Fruit fly (Drosophila melanogaster) whole organism, embryonic: ENCODE data around the gene CG11178.

ENCODE experiments used
- ATbp ChIP-seq: fragments of 200-800 bp; sonication (Bioruptor generic); optimal IDR thresholded peaks from 2 replicates; lab custom pipeline; 2017; ENCODE audit warnings: missing biosample characterization, mild to moderate bottlenecking, missing genetic modification characterization, missing genetic modification reagents
- CG10366 ChIP-seq: fragments of 200-800 bp; sonication (Bioruptor generic); IDR thresholded peaks from 2 replicates; pipeline ENCODE4 v1.3.6; 2022; ENCODE audit warnings: missing biosample characterization, missing genetic modification characterization
- CG10979 ChIP-seq: fragments of 200-800 bp; sonication (Bioruptor generic); optimal IDR thresholded peaks from 2 replicates; lab custom pipeline; 2018; ENCODE audit warnings: missing biosample characterization, mild to moderate bottlenecking, missing genetic modification characterization, moderate library complexity
- CG12391 ChIP-seq: fragments of 200-800 bp; sonication (Bioruptor generic); optimal IDR thresholded peaks from 3 replicates; lab custom pipeline; 2018; ENCODE audit warnings: missing biosample characterization, mild to moderate bottlenecking, missing genetic modification characterization, moderate library complexity
- CG13775 ChIP-seq: fragments of 200-800 bp; sonication (Bioruptor generic); optimal IDR thresholded peaks from 3 replicates; lab custom pipeline; 2017; ENCODE audit warnings: missing biosample characterization, mild to moderate bottlenecking, missing genetic modification characterization
- CG18011 ChIP-seq: fragments of 200-800 bp; sonication (Bioruptor generic); optimal IDR thresholded peaks from 2 replicates; lab custom pipeline; 2017; ENCODE audit warnings: missing biosample characterization, missing genetic modification characterization, mild to moderate bottlenecking, moderate library complexity, missing genotype
- CG18476 ChIP-seq: fragments of 200-800 bp; sonication (Bioruptor generic); optimal IDR thresholded peaks from 2 replicates; lab custom pipeline; 2016; ENCODE audit warnings: missing biosample characterization, mild to moderate bottlenecking, missing genetic modification characterization
- CG18599 ChIP-seq: fragments of 200-800 bp; sonication (Bioruptor generic); optimal IDR thresholded peaks from 3 replicates; lab custom pipeline; 2017; ENCODE audit warnings: missing biosample characterization, missing genetic modification characterization, mild to moderate bottlenecking, moderate library complexity, missing genetic modification reagents
- CG2199 ChIP-seq: fragments of 200-800 bp; sonication (Bioruptor generic); IDR thresholded peaks from 3 replicates; pipeline ENCODE4 v1.3.6; 2022; ENCODE audit warnings: missing biosample characterization, missing genetic modification characterization
- CG2889 ChIP-seq: fragments of 200-800 bp; sonication (Bioruptor generic); IDR thresholded peaks from 3 replicates; pipeline ENCODE4 v1.3.6; 2022; ENCODE audit warnings: missing biosample characterization, missing genetic modification characterization
- CG3065 ChIP-seq: fragments of 200-800 bp; sonication (Bioruptor generic); optimal IDR thresholded peaks from 2 replicates; lab custom pipeline; 2016; ENCODE audit warnings: missing biosample characterization, missing genetic modification characterization
- CG34376 ChIP-seq: fragments of 200-800 bp; sonication (Bioruptor generic); optimal IDR thresholded peaks from 2 replicates; lab custom pipeline; 2018; ENCODE audit warnings: missing biosample characterization, mild to moderate bottlenecking, missing genetic modification characterization
- CG3847 ChIP-seq: fragments of 200-800 bp; sonication (Bioruptor generic); IDR thresholded peaks from 2 replicates; pipeline ENCODE4 v1.3.6; 2022; ENCODE audit warnings: missing biosample characterization, missing genetic modification characterization
- CG4730 ChIP-seq: fragments of 200-800 bp; sonication (Bioruptor generic); IDR thresholded peaks from 2 replicates; pipeline ENCODE4 v1.3.6; 2022; ENCODE audit warnings: missing biosample characterization, missing genetic modification characterization
- CG4820 ChIP-seq: fragments of 200-800 bp; sonication (Bioruptor generic); optimal IDR thresholded peaks from 3 replicates; lab custom pipeline; 2016; ENCODE audit warnings: missing biosample characterization, missing genetic modification characterization
- CG8281 ChIP-seq: fragments of 200-800 bp; sonication (Bioruptor generic); optimal IDR thresholded peaks from 2 replicates; lab custom pipeline; 2018; ENCODE audit warnings: missing biosample characterization, mild to moderate bottlenecking, missing genetic modification characterization, moderate library complexity
- CTCF ChIP-seq: fragments of 200-800 bp; sonication (Bioruptor generic); optimal IDR thresholded peaks from 2 replicates; lab custom pipeline; 2017; ENCODE audit warnings: missing biosample characterization, mild to moderate bottlenecking, missing genetic modification characterization, moderate library complexity
- D19A ChIP-seq: fragments of 200-800 bp; optimal IDR thresholded peaks from 3 replicates; lab custom pipeline; 2019; ENCODE audit warnings: missing biosample characterization, mild to moderate bottlenecking, missing genetic modification characterization, moderate library complexity
- Ets65A ChIP-seq: fragments of 200-800 bp; sonication (Bioruptor generic); peaks from one replicate; lab custom pipeline; 2016; ENCODE audit warnings: missing biosample characterization, missing genetic modification characterization
- GATAe ChIP-seq: fragments of 200-800 bp; sonication (Bioruptor generic); conservative IDR thresholded peaks from 2 replicates; pipeline ENCODE4 v1.3.6; 2022; ENCODE audit warnings: missing biosample characterization, missing genetic modification characterization
- HLH3B ChIP-seq: fragments of 200-800 bp; sonication (Bioruptor generic); IDR thresholded peaks from 2 replicates; pipeline ENCODE4 v1.3.6; 2022; ENCODE audit warnings: missing biosample characterization, missing genetic modification characterization
- Hr78 ChIP-seq, 2 experiments: fragments of 200-800 bp in 1 of 2; fragments of >200 bp in 1 of 2; sonication (Bioruptor generic) in 1 of 2; optimal IDR thresholded peaks; 2 replicates each; lab custom pipeline; 2017 to 2019; ENCODE audit warnings: missing biosample characterization in 2 of 2, missing genetic modification characterization in 2 of 2, mild to moderate bottlenecking in 1 of 2, moderate library complexity in 1 of 2
- NC2α ChIP-seq: fragments of 200-800 bp; sonication (Bioruptor generic); optimal IDR thresholded peaks from 2 replicates; lab custom pipeline; 2016; ENCODE audit warnings: missing biosample characterization, missing genetic modification characterization
- Six4 ChIP-seq: fragments of 200-800 bp; sonication (Bioruptor generic); optimal IDR thresholded peaks from 2 replicates; lab custom pipeline; 2016; ENCODE audit warnings: missing biosample characterization, missing genetic modification characterization
- Sox102F ChIP-seq: fragments of 200-800 bp; sonication (Bioruptor generic); optimal IDR thresholded peaks from 2 replicates; lab custom pipeline; 2018; ENCODE audit warnings: missing biosample characterization, mild to moderate bottlenecking, missing genetic modification characterization, moderate library complexity
- aop ChIP-seq: fragments of 200-800 bp; sonication (Bioruptor generic); IDR thresholded peaks from 2 replicates; pipeline ENCODE4 v1.3.6; 2022; ENCODE audit warnings: missing biosample characterization, missing genetic modification characterization
- ash1 ChIP-seq: fragments of 200-800 bp; sonication (Bioruptor generic); optimal IDR thresholded peaks from 2 replicates; lab custom pipeline; 2018; ENCODE audit warnings: missing biosample characterization, mild to moderate bottlenecking, missing genetic modification characterization
- btn ChIP-seq: fragments of 200-800 bp; sonication (Bioruptor generic); optimal IDR thresholded peaks from 2 replicates; lab custom pipeline; 2016; ENCODE audit warnings: missing biosample characterization, missing genetic modification characterization
- cato ChIP-seq: fragments of 200-800 bp; sonication (Bioruptor generic); optimal IDR thresholded peaks from 2 replicates; lab custom pipeline; 2016; ENCODE audit warnings: missing biosample characterization, missing genetic modification characterization, borderline replicate concordance
- crc ChIP-seq: fragments of 200-800 bp; sonication (Bioruptor generic); optimal IDR thresholded peaks from 2 replicates; lab custom pipeline; 2016; ENCODE audit warnings: missing biosample characterization, missing genetic modification characterization
- crp ChIP-seq, 2 experiments: fragments of 200-800 bp; sonication (Bioruptor generic); optimal IDR thresholded peaks; 2 replicates in 1 of 2; 3 replicates in 1 of 2; lab custom pipeline; 2017; ENCODE audit warnings: missing biosample characterization in 2 of 2, missing genetic modification characterization in 2 of 2, mild to moderate bottlenecking in 1 of 2, moderate library complexity in 1 of 2
- da ChIP-seq: fragments of 200-800 bp; sonication (Bioruptor generic); optimal IDR thresholded peaks from 2 replicates; lab custom pipeline; 2016; ENCODE audit warnings: missing biosample characterization, missing genetic modification characterization
- en ChIP-seq: fragments of 200-800 bp; sonication (Bioruptor generic); optimal IDR thresholded peaks from 2 replicates; lab custom pipeline; 2016; ENCODE audit warnings: missing biosample characterization, missing genetic modification characterization
- eve ChIP-seq, 2 experiments: fragments of >200 bp; optimal IDR thresholded peaks; 2 replicates each; lab custom pipeline; 2017; ENCODE audit warnings: missing biosample characterization in 2 of 2, missing genetic modification characterization in 2 of 2
- exex ChIP-seq: fragments of 200-800 bp; sonication (Bioruptor generic); optimal IDR thresholded peaks from 4 replicates; lab custom pipeline; 2018; ENCODE audit warnings: missing biosample characterization, mild to moderate bottlenecking, missing genetic modification characterization, moderate library complexity
- ind ChIP-seq: fragments of 200-800 bp; sonication (Bioruptor generic); optimal IDR thresholded peaks from 3 replicates; lab custom pipeline; 2016; ENCODE audit warnings: missing biosample characterization, missing genetic modification characterization
- jing ChIP-seq: fragments of 200-800 bp; sonication (Bioruptor generic); optimal IDR thresholded peaks from 2 replicates; lab custom pipeline; 2018; ENCODE audit warnings: missing biosample characterization, mild to moderate bottlenecking, missing genetic modification characterization
- lov ChIP-seq, 2 experiments: fragments of 200-800 bp in 1 of 2; fragments of >200 bp in 1 of 2; sonication (Bioruptor generic) in 1 of 2; IDR thresholded peaks in 1 of 2; optimal IDR thresholded peaks in 1 of 2; 2 replicates in 1 of 2; 3 replicates in 1 of 2; pipeline versions ENCODE4 v1.3.6 to Lab custom; 2017 to 2022; ENCODE audit warnings: missing biosample characterization in 1 of 2, missing genetic modification characterization in 1 of 2
- prd ChIP-seq, 3 experiments: fragments of >200 bp in 2 of 3; fragments of 200-800 bp in 1 of 3; sonication (Bioruptor generic) in 1 of 3; optimal IDR thresholded peaks in 2 of 3; IDR thresholded peaks in 1 of 3; 2 replicates in 2 of 3; 3 replicates in 1 of 3; pipeline versions ENCODE4 v1.3.6 to Lab custom; 2017 to 2022; ENCODE audit warnings: missing biosample characterization in 1 of 3, missing genetic modification characterization in 1 of 3
- rib ChIP-seq: fragments of 200-800 bp; sonication (Bioruptor generic); IDR thresholded peaks from 2 replicates; pipeline ENCODE4 v1.3.6; 2022; ENCODE audit warnings: missing biosample characterization, missing genetic modification characterization
- sd ChIP-seq: fragments of 200-800 bp; sonication (Bioruptor generic); optimal IDR thresholded peaks from 3 replicates; lab custom pipeline; 2018; ENCODE audit warnings: missing biosample characterization, mild to moderate bottlenecking, missing genetic modification characterization, moderate library complexity
- sens ChIP-seq: fragments of 200-800 bp; sonication (Bioruptor generic); peaks from one replicate; lab custom pipeline; 2016; ENCODE audit warnings: missing biosample characterization, missing genetic modification characterization
- slbo ChIP-seq: fragments of 200-800 bp; sonication (Bioruptor generic); IDR thresholded peaks from 2 replicates; pipeline ENCODE4 v1.3.6; 2022; ENCODE audit warnings: missing biosample characterization, missing genetic modification characterization
- sr ChIP-seq: fragments of 200-800 bp; sonication (Bioruptor generic); IDR thresholded peaks from 3 replicates; pipeline ENCODE4 v1.3.6; 2022; ENCODE audit warnings: missing biosample characterization, missing genetic modification characterization

Gene CG11178

dm6 chrX:13605381-13605780 is at the start of gene CG11178:
TSS of gene CG11178 (plus strand) at chrX:13605681.
- no peak for TF ChIP-seq cato
- TF ChIP-seq CG13775 (GFP tag; lab: Kevin White, UChicago): no peak
- TF ChIP-seq sens (GFP tag; lab: Kevin White, UChicago): peak; percentile 36
- no peak for TF ChIP-seq Sox102F
- no peak for TF ChIP-seq sr (GFP tag; lab: Robert Waterston, UW)
- TF ChIP-seq CG10979: no peak
- TF ChIP-seq CG3847 (GFP tag; lab: Robert Waterston, UW): no peak
- no peak for TF ChIP-seq CG18476 (GFP tag; lab: Kevin White, UChicago)
- no peak for TF ChIP-seq crc
- TF ChIP-seq, all 482 proteins: peak for 1

dm6 chrX:13555700-13556099 is 49.8 kb upstream of the CG11178 start, which contains the start of gene CG11816:
TSS of gene CG11816 (minus strand) at chrX:13555800.
- no peak for TF ChIP-seq ind (GFP tag; lab: Kevin White, UChicago)
- peak; percentile 2 for TF ChIP-seq Ets65A (GFP tag; lab: Kevin White, UChicago)
- TF ChIP-seq CG2889: no peak
- no peak for TF ChIP-seq D19A (tag; lab: Kevin White, UChicago)

dm6 chrX:13556172-13556571 is 49.3 kb upstream of the CG11178 start, which contains the start of gene CG32631:
TSS of gene CG32631 (plus strand) at chrX:13556472.
- no peak for TF ChIP-seq CG10366 (GFP tag; lab: Robert Waterston, UW)
- TF ChIP-seq crp (GFP tag; optimal IDR thresholded peaks at IDR 0.05; lab: Kevin White, UChicago): no peak
- no peak for TF ChIP-seq sd (tag; lab: Kevin White, UChicago)
- no peak for TF ChIP-seq CG12391 (tag; lab: Kevin White, UChicago)
- TF ChIP-seq slbo (GFP tag; lab: Robert Waterston, UW): no peak

- no peak for TF ChIP-seq Ets65A (GFP tag; lab: Kevin White, UChicago)
- peak; percentile 45; the same call in 1 of the 2 replicates for TF ChIP-seq GATAe
- TF ChIP-seq exex (tag; lab: Kevin White, UChicago): peak; percentile 39
Observed at dm6 chrX:13561371-13561770, 44.1 kb upstream of the CG11178 start, which contains the start of gene CG32633. TSS of gene CG32633 (plus strand) at chrX:13561671.

dm6 chrX:13563042-13563441 is 42.4 kb upstream of the CG11178 start:
- no peak for TF ChIP-seq Six4 (GFP tag; lab: Kevin White, UChicago)
- no peak for TF ChIP-seq CG4820 (GFP tag; lab: Kevin White, UChicago)
- peak in 1 of 2 experiments; percentile 45 for TF ChIP-seq Hr78 (GFP tag; optimal IDR thresholded peaks at IDR 0.05; lab: Kevin White, UChicago)
- TF ChIP-seq HLH3B (GFP tag; lab: Robert Waterston, UW): no peak
- TF ChIP-seq CTCF (GFP tag; lab: Kevin White, UChicago): no peak
- no peak for TF ChIP-seq en (GFP tag; lab: Kevin White, UChicago)
- no peak for TF ChIP-seq ATbp (GFP tag; lab: Kevin White, UChicago)
- no peak for TF ChIP-seq aop (GFP tag; lab: Robert Waterston, UW)
- peak; percentile 88 for TF ChIP-seq exex (tag; lab: Kevin White, UChicago)
- no peak for TF ChIP-seq CG8281
- TF ChIP-seq jing (GFP tag; lab: Kevin White, UChicago): no peak
- TF ChIP-seq ash1: no peak
- no peak for TF ChIP-seq CG3065 (GFP tag; lab: Kevin White, UChicago)
- no peak for TF ChIP-seq NC2α (GFP tag; lab: Kevin White, UChicago)
- TF ChIP-seq da: no peak
- TF ChIP-seq rib (GFP tag; lab: Robert Waterston, UW): no peak
- no peak for TF ChIP-seq btn
- TF ChIP-seq CG2199 (GFP tag; lab: Robert Waterston, UW): no peak
- TF ChIP-seq prd (optimal IDR thresholded peaks at IDR 0.05; lab: Kevin White, UChicago): no peak
- no peak for TF ChIP-seq prd (GFP tag; IDR thresholded peaks at IDR 0.05; lab: Robert Waterston, UW)
- no peak for TF ChIP-seq CG18599 (GFP tag; lab: Kevin White, UChicago)
- TF ChIP-seq CG34376 (GFP tag; lab: Kevin White, UChicago): peak; percentile 12
- TF ChIP-seq CG18011 (GFP tag; lab: Kevin White, UChicago): no peak
- no peak for TF ChIP-seq CG4730
- no peak for TF ChIP-seq lov (optimal IDR thresholded peaks at IDR 0.05; lab: Kevin White, UChicago)
- TF ChIP-seq lov (GFP tag; IDR thresholded peaks at IDR 0.05; lab: Robert Waterston, UW): no peak
- TF ChIP-seq eve (GFP tag; optimal IDR thresholded peaks at IDR 0.05; lab: Kevin White, UChicago): peak in 1 of 2 experiments; percentile 63
- TF ChIP-seq, all 482 proteins: peak for 4
